Fruit fly (Drosophila melanogaster) whole organism, embryonic: ENCODE measurements around the gene Elo68alpha.

Source experiments
- Ada2b ChIP-seq: fragments of 200-800 bp; sonication (Bioruptor generic); IDR thresholded peaks from 2 replicates; pipeline ENCODE4 v1.3.6; 2022; ENCODE audit warnings: missing biosample characterization, missing genetic modification characterization
- CG10209 ChIP-seq: fragments of 200-800 bp; sonication (Bioruptor generic); optimal IDR thresholded peaks from 3 replicates; lab custom pipeline; 2017; ENCODE audit warnings: missing biosample characterization, mild to moderate bottlenecking, missing genetic modification characterization, missing genetic modification reagents
- CG10366 ChIP-seq: fragments of 200-800 bp; sonication (Bioruptor generic); IDR thresholded peaks from 2 replicates; pipeline ENCODE4 v1.3.6; 2022; ENCODE audit warnings: missing biosample characterization, missing genetic modification characterization
- CG12299 ChIP-seq: fragments of 200-800 bp; sonication (Bioruptor generic); optimal IDR thresholded peaks from 2 replicates; lab custom pipeline; 2018; ENCODE audit warnings: missing biosample characterization, mild to moderate bottlenecking, missing genetic modification characterization
- CG1233 ChIP-seq: fragments of 200-800 bp; sonication (Bioruptor generic); optimal IDR thresholded peaks from 4 replicates; lab custom pipeline; 2018; ENCODE audit warnings: missing biosample characterization, mild to moderate bottlenecking, missing genetic modification characterization
- CG13894 ChIP-seq: fragments of 200-800 bp; sonication (Bioruptor generic); optimal IDR thresholded peaks from 3 replicates; lab custom pipeline; 2018; ENCODE audit warnings: missing biosample characterization, mild to moderate bottlenecking, missing genetic modification characterization, moderate library complexity
- CG14050 ChIP-seq: fragments of 200-800 bp; sonication (Bioruptor generic); IDR thresholded peaks from 3 replicates; pipeline ENCODE4 v1.3.6; 2022; ENCODE audit warnings: missing biosample characterization, missing genetic modification characterization
- CG14441 ChIP-seq: fragments of 200-800 bp; sonication (Bioruptor generic); IDR thresholded peaks from 2 replicates; pipeline ENCODE4 v1.3.6; 2022; ENCODE audit warnings: missing biosample characterization, missing genetic modification characterization
- CG15073 ChIP-seq: fragments of 200-800 bp; sonication (Bioruptor generic); optimal IDR thresholded peaks from 2 replicates; lab custom pipeline; 2016; ENCODE audit warnings: missing biosample characterization, missing genetic modification characterization
- CG16779 ChIP-seq: fragments of 200-800 bp; sonication (Bioruptor generic); IDR thresholded peaks from 2 replicates; pipeline ENCODE4 v1.3.6; 2022; ENCODE audit warnings: missing biosample characterization, missing genetic modification characterization
- CG18619 ChIP-seq: fragments of 200-800 bp; sonication (Bioruptor generic); optimal IDR thresholded peaks from 3 replicates; lab custom pipeline; 2017; ENCODE audit warnings: missing biosample characterization, mild to moderate bottlenecking, missing genetic modification characterization
- CG2678 ChIP-seq: fragments of 200-800 bp; sonication (Bioruptor generic); optimal IDR thresholded peaks from 3 replicates; lab custom pipeline; 2019; ENCODE audit warnings: missing biosample characterization, mild to moderate bottlenecking, missing genetic modification characterization, moderate library complexity
- CG31388 ChIP-seq: fragments of 200-800 bp; sonication (Bioruptor generic); optimal IDR thresholded peaks from 2 replicates; lab custom pipeline; 2016; ENCODE audit warnings: missing biosample characterization, missing genetic modification characterization
- CG3407 ChIP-seq: fragments of 200-800 bp; sonication (Bioruptor generic); optimal IDR thresholded peaks from 2 replicates; lab custom pipeline; 2018; ENCODE audit warnings: missing biosample characterization, mild to moderate bottlenecking, missing genetic modification characterization
- CG3847 ChIP-seq: fragments of 200-800 bp; sonication (Bioruptor generic); IDR thresholded peaks from 2 replicates; pipeline ENCODE4 v1.3.6; 2022; ENCODE audit warnings: missing biosample characterization, missing genetic modification characterization
- CG43689 ChIP-seq: fragments of 200-800 bp; sonication (Bioruptor generic); IDR thresholded peaks from 2 replicates; pipeline ENCODE4 v1.3.6; 2022; ENCODE audit warnings: missing biosample characterization, missing genetic modification characterization
- CG4707 ChIP-seq: fragments of 200-800 bp; sonication (Bioruptor generic); optimal IDR thresholded peaks from 2 replicates; lab custom pipeline; 2018; ENCODE audit warnings: missing biosample characterization, mild to moderate bottlenecking, missing genetic modification characterization, moderate library complexity
- CG7928 ChIP-seq: fragments of 200-800 bp; sonication (Bioruptor generic); optimal IDR thresholded peaks from 2 replicates; lab custom pipeline; 2017; ENCODE audit warnings: missing biosample characterization, mild to moderate bottlenecking, missing genetic modification characterization
- CG9797 ChIP-seq: fragments of 200-800 bp; sonication (Bioruptor generic); optimal IDR thresholded peaks from 3 replicates; lab custom pipeline; 2018; ENCODE audit warnings: missing biosample characterization, mild to moderate bottlenecking, missing genetic modification characterization
- Deaf1 ChIP-seq: fragments of 200-800 bp; optimal IDR thresholded peaks from 3 replicates; lab custom pipeline; 2019; ENCODE audit warnings: missing biosample characterization, mild to moderate bottlenecking, missing genetic modification characterization, moderate library complexity
- Elba2 ChIP-seq: fragments of 200-800 bp; sonication (Bioruptor generic); optimal IDR thresholded peaks from 3 replicates; lab custom pipeline; 2016; ENCODE audit warnings: missing biosample characterization, missing genetic modification characterization
- Fer3 ChIP-seq: fragments of 200-800 bp; sonication (Bioruptor generic); optimal IDR thresholded peaks from 2 replicates; lab custom pipeline; 2018; ENCODE audit warnings: missing biosample characterization, mild to moderate bottlenecking, missing genetic modification characterization, moderate library complexity
- Kr ChIP-seq: fragments of 200-800 bp; sonication (Bioruptor generic); optimal IDR thresholded peaks from 2 replicates; lab custom pipeline; 2017; ENCODE audit warnings: missing biosample characterization, mild to moderate bottlenecking, missing genetic modification characterization
- Nf-YC ChIP-seq: fragments of 200-800 bp; optimal IDR thresholded peaks from 3 replicates; lab custom pipeline; 2019; ENCODE audit warnings: missing biosample characterization, mild to moderate bottlenecking, missing genetic modification characterization, moderate library complexity
- Optix ChIP-seq: fragments of 200-800 bp; sonication (Bioruptor generic); IDR thresholded peaks from 3 replicates; pipeline ENCODE4 v1.3.6; 2022; ENCODE audit warnings: missing biosample characterization, missing genetic modification characterization
- PHDP ChIP-seq: fragments of 200-800 bp; sonication (Bioruptor generic); optimal IDR thresholded peaks from 3 replicates; lab custom pipeline; 2018; ENCODE audit warnings: missing biosample characterization, mild to moderate bottlenecking, missing genetic modification characterization, moderate library complexity
- Trl ChIP-seq, 3 experiments: fragments of >200 bp in 2 of 3; fragments of 200-800 bp in 1 of 3; sonication (Bioruptor generic) in 1 of 3; optimal IDR thresholded peaks; 2 replicates in 1 of 3; 3 replicates in 2 of 3; lab custom pipeline; 2016 to 2017; ENCODE audit warnings: missing biosample characterization in 1 of 3, missing genetic modification characterization in 1 of 3
- Xbp1 ChIP-seq: fragments of 200-800 bp; sonication (Bioruptor generic); optimal IDR thresholded peaks from 3 replicates; lab custom pipeline; 2016; ENCODE audit warnings: missing biosample characterization, mild to moderate bottlenecking, missing genetic modification characterization
- esg ChIP-seq: fragments of 200-800 bp; sonication (Bioruptor generic); conservative IDR thresholded peaks from 2 replicates; pipeline ENCODE4 v1.3.6; 2022; ENCODE audit warnings: missing biosample characterization, missing genetic modification characterization
- fd3F ChIP-seq: fragments of 200-800 bp; sonication (Bioruptor generic); optimal IDR thresholded peaks from 2 replicates; lab custom pipeline; 2018; ENCODE audit warnings: missing biosample characterization, mild to moderate bottlenecking, missing genetic modification characterization, moderate library complexity
- gce ChIP-seq: fragments of 200-800 bp; sonication (Bioruptor generic); IDR thresholded peaks from 3 replicates; pipeline ENCODE4 v1.3.6; 2022; ENCODE audit warnings: missing biosample characterization, missing genetic modification characterization
- grau ChIP-seq: fragments of 200-800 bp; optimal IDR thresholded peaks from 3 replicates; lab custom pipeline; 2019; ENCODE audit warnings: missing biosample characterization, mild to moderate bottlenecking, missing genetic modification characterization, moderate library complexity
- her ChIP-seq: fragments of 200-800 bp; sonication (Bioruptor generic); optimal IDR thresholded peaks from 2 replicates; lab custom pipeline; 2016; ENCODE audit warnings: missing biosample characterization, missing genetic modification characterization
- lab ChIP-seq: fragments of 200-800 bp; sonication (Bioruptor generic); optimal IDR thresholded peaks from 3 replicates; lab custom pipeline; 2017; ENCODE audit warnings: missing biosample characterization, missing genetic modification characterization, mild to moderate bottlenecking, moderate library complexity, missing genetic modification reagents
- lbe ChIP-seq: fragments of 200-800 bp; sonication (Bioruptor generic); optimal IDR thresholded peaks from 2 replicates; lab custom pipeline; 2016; ENCODE audit warnings: missing biosample characterization, mild to moderate bottlenecking, missing genetic modification characterization
- luna ChIP-seq: fragments of 200-800 bp; sonication (Bioruptor generic); optimal IDR thresholded peaks from 2 replicates; lab custom pipeline; 2016; ENCODE audit warnings: missing biosample characterization, missing genetic modification characterization
- nerfin-1 ChIP-seq: fragments of 200-800 bp; sonication (Bioruptor generic); optimal IDR thresholded peaks from 3 replicates; lab custom pipeline; 2019; ENCODE audit warnings: missing biosample characterization, mild to moderate bottlenecking, missing genetic modification characterization, moderate library complexity
- org-1 ChIP-seq: fragments of 200-800 bp; sonication (Bioruptor generic); optimal IDR thresholded peaks from 2 replicates; lab custom pipeline; 2017; ENCODE audit warnings: missing biosample characterization, missing genetic modification characterization
- pb ChIP-seq: fragments of 200-800 bp; sonication (Bioruptor generic); optimal IDR thresholded peaks from 3 replicates; lab custom pipeline; 2016; ENCODE audit warnings: missing biosample characterization, missing genetic modification characterization
- repo ChIP-seq: fragments of 200-800 bp; sonication (Bioruptor generic); optimal IDR thresholded peaks from 2 replicates; lab custom pipeline; 2016; ENCODE audit warnings: missing biosample characterization, missing genetic modification characterization
- shn ChIP-seq: fragments of 200-800 bp; sonication (Bioruptor generic); optimal IDR thresholded peaks from 3 replicates; lab custom pipeline; 2016; ENCODE audit warnings: missing biosample characterization, missing genetic modification characterization
- sna ChIP-seq: fragments of 200-800 bp; sonication (Bioruptor generic); IDR thresholded peaks from 2 replicates; pipeline ENCODE4 v1.3.6; 2022; ENCODE audit warnings: missing biosample characterization, missing genetic modification characterization; ENCODE audit not compliant: partially characterized antibody
- ssp ChIP-seq: fragments of 200-800 bp; sonication (Bioruptor generic); IDR thresholded peaks from 2 replicates; pipeline ENCODE4 v1.3.6; 2022; ENCODE audit warnings: missing biosample characterization, missing genetic modification characterization
- trh ChIP-seq: fragments of 200-800 bp; sonication (Bioruptor generic); optimal IDR thresholded peaks from 2 replicates; lab custom pipeline; 2016; ENCODE audit warnings: missing biosample characterization, missing genetic modification characterization
- unc-4 ChIP-seq: fragments of 200-800 bp; sonication (Bioruptor generic); IDR thresholded peaks from 2 replicates; pipeline ENCODE4 v1.3.6; 2022; ENCODE audit warnings: missing biosample characterization, missing genetic modification characterization; ENCODE audit not compliant: partially characterized antibody
- unpg ChIP-seq: fragments of 200-800 bp; sonication (Bioruptor generic); optimal IDR thresholded peaks from 3 replicates; lab custom pipeline; 2018; ENCODE audit warnings: missing biosample characterization, mild to moderate bottlenecking, missing genetic modification characterization, moderate library complexity
- z ChIP-seq: fragments of 200-800 bp; sonication (Bioruptor generic); IDR thresholded peaks from 3 replicates; pipeline ENCODE4 v1.3.6; 2022; ENCODE audit warnings: missing biosample characterization, missing genetic modification characterization
- zfh1 ChIP-seq: fragments of 200-800 bp; sonication (Bioruptor generic); IDR thresholded peaks from 3 replicates; pipeline ENCODE4 v1.3.6; 2022; ENCODE audit warnings: missing biosample characterization, missing genetic modification characterization

Elo68alpha gene

dm6 chr3L:11118627-11119395, 16.0 kb upstream of the Elo68alpha start (continued):
- TF ChIP-seq CG12299 (tag; lab: Kevin White, UChicago): peak; percentile 87
- peak; percentile 87 for TF ChIP-seq CG3407 (GFP tag; lab: Kevin White, UChicago)
- TF ChIP-seq Elba2 (GFP tag; lab: Kevin White, UChicago): no peak
- peak; percentile 83 for TF ChIP-seq Kr (GFP tag; lab: Kevin White, UChicago)
- TF ChIP-seq lbe: peak; percentile 11
- peak; percentile 38 for TF ChIP-seq grau (tag; lab: Kevin White, UChicago)
- peak; percentile 53; the same call in 1 of the 2 replicates for TF ChIP-seq CG14441
- peak; percentile 81 for TF ChIP-seq CG13894 (tag; lab: Kevin White, UChicago)
- peak; percentile 26 for TF ChIP-seq CG9797 (GFP tag; lab: Kevin White, UChicago)
- no peak for TF ChIP-seq CG15073 (GFP tag; lab: Kevin White, UChicago)
- peak; percentile 19 for TF ChIP-seq trh (GFP tag; lab: Kevin White, UChicago)
- TF ChIP-seq org-1 (GFP tag; lab: Kevin White, UChicago): peak; percentile 75
- no peak for TF ChIP-seq luna
- TF ChIP-seq her: peak; percentile 1
- peak; percentile 55 for TF ChIP-seq PHDP (tag; lab: Kevin White, UChicago)
- TF ChIP-seq Xbp1: peak; percentile 11
- peak; percentile 54 for TF ChIP-seq CG3847 (GFP tag; lab: Robert Waterston, UW)
- peak; percentile 92 for TF ChIP-seq lab (GFP tag; lab: Kevin White, UChicago)
- TF ChIP-seq pb (GFP tag; lab: Kevin White, UChicago): no peak
- peak; percentile 24; the same call in 1 of the 2 replicates for TF ChIP-seq CG10366 (GFP tag; lab: Robert Waterston, UW)
- peak; percentile 77 for TF ChIP-seq zfh1
- TF ChIP-seq CG31388 (GFP tag; lab: Kevin White, UChicago): peak; percentile 5
- TF ChIP-seq unc-4 (GFP tag; lab: Robert Waterston, UW): 0 out of 2 replicates have a peak, but pooled peaks have one; percentile 45
- peak; percentile 91 for TF ChIP-seq CG1233 (GFP tag; lab: Kevin White, UChicago)
- TF ChIP-seq Nf-YC: peak; percentile 24
- 0 out of 2 replicates have a peak, but pooled peaks have one; percentile 34 for TF ChIP-seq CG16779 (GFP tag; lab: Robert Waterston, UW)
- TF ChIP-seq CG14050 (GFP tag; lab: Robert Waterston, UW): peak; percentile 48; the same call in 1 of the 3 replicates
- TF ChIP-seq Deaf1: peak; percentile 65
- TF ChIP-seq gce (GFP tag; lab: Robert Waterston, UW): 0 out of 3 replicates have a peak, but pooled peaks have one; percentile 47
- peak; percentile 61 for TF ChIP-seq unpg (GFP tag; lab: Kevin White, UChicago)
- TF ChIP-seq CG18619 (GFP tag; lab: Kevin White, UChicago): peak; percentile 76
- peak; percentile 57; the same call in 1 of the 3 replicates for TF ChIP-seq Optix (GFP tag; lab: Robert Waterston, UW)
- peak; percentile 77 to 78 for TF ChIP-seq Trl (optimal IDR thresholded peaks at IDR 0.05; lab: Kevin White, UChicago)
- TF ChIP-seq Trl (GFP tag; optimal IDR thresholded peaks at IDR 0.05; lab: Kevin White, UChicago): peak; percentile 59
- TF ChIP-seq Ada2b: no peak
- TF ChIP-seq fd3F (GFP tag; lab: Kevin White, UChicago): peak; percentile 61
- peak; percentile 86 for TF ChIP-seq nerfin-1 (tag; lab: Kevin White, UChicago)
- peak; percentile 81 for TF ChIP-seq CG10209 (GFP tag; lab: Kevin White, UChicago)
- TF ChIP-seq sna (GFP tag; lab: Robert Waterston, UW): no peak
- TF ChIP-seq CG7928 (GFP tag; lab: Kevin White, UChicago): no peak
- TF ChIP-seq CG2678 (tag; lab: Kevin White, UChicago): peak; percentile 84
- no peak for TF ChIP-seq z
- TF ChIP-seq Fer3 (tag; lab: Kevin White, UChicago): peak; percentile 71
- TF ChIP-seq ssp (GFP tag; lab: Robert Waterston, UW): no peak
- no peak for TF ChIP-seq esg (GFP tag; lab: Robert Waterston, UW)
- peak; percentile 49 for TF ChIP-seq repo (GFP tag; lab: Kevin White, UChicago)
- peak; percentile 72 for TF ChIP-seq CG4707 (GFP tag; lab: Kevin White, UChicago)
- no peak for TF ChIP-seq CG43689
- peak; percentile 58 for TF ChIP-seq shn (GFP tag; lab: Kevin White, UChicago)
